Fruit fly (Drosophila melanogaster): ENCODE measurements around the gene NTPase.

Gene NTPase

dm6 chr2L:2855773-2856615, 29.7 kb downstream of the NTPase start, which contains the start of the genes CG3104 and RpS21 (continued):
- TF ChIP-seq CG14710 (tag; optimal IDR thresholded peaks at IDR 0.05) = peak; percentile 91
- TF ChIP-seq Nf-YB (GFP tag; optimal IDR thresholded peaks at IDR 0.05) = peak; percentile 65
- TF ChIP-seq CTCF (GFP tag; optimal IDR thresholded peaks at IDR 0.05) = peak; percentile 98
- peak; percentile 94 for TF ChIP-seq CG34422 (GFP tag; IDR thresholded peaks at IDR 0.05)
- peak; percentile 82 for TF ChIP-seq fu2 (GFP tag; optimal IDR thresholded peaks at IDR 0.05)
- peak; percentile 95 for TF ChIP-seq otp (GFP tag; IDR thresholded peaks at IDR 0.05)
- peak; percentile 60 for TF ChIP-seq CG8924 (tag; optimal IDR thresholded peaks at IDR 0.05)
- peak; percentile 72 for TF ChIP-seq CG15269 (tag; optimal IDR thresholded peaks at IDR 0.05)
- TF ChIP-seq YL-1 (GFP tag; optimal IDR thresholded peaks at IDR 0.05) = peak; percentile 99
- TF ChIP-seq tap (tag; optimal IDR thresholded peaks at IDR 0.05) = peak; percentile 11
- TF ChIP-seq CG2889 (GFP tag; IDR thresholded peaks at IDR 0.05) = peak; percentile 77
- peak; percentile 63 for TF ChIP-seq tup (GFP tag; optimal IDR thresholded peaks at IDR 0.05)
- TF ChIP-seq CG13296 (GFP tag; optimal IDR thresholded peaks at IDR 0.05) = peak; percentile 84
- no peak for TF ChIP-seq Neu2 (GFP tag; optimal IDR thresholded peaks at IDR 0.05; ENCODE audit: borderline replicate concordance)
- peak; percentile 96 for TF ChIP-seq CG33213 (GFP tag; optimal IDR thresholded peaks at IDR 0.05)
- TF ChIP-seq E2f1 (GFP tag; IDR thresholded peaks at IDR 0.05) = peak; percentile 82
- TF ChIP-seq dmrt99B (tag; optimal IDR thresholded peaks at IDR 0.05) = peak; percentile 72
- TF ChIP-seq bcd (GFP tag; optimal IDR thresholded peaks at IDR 0.05) = peak; percentile 93
- peak; percentile 88 for TF ChIP-seq emc (GFP tag; optimal IDR thresholded peaks at IDR 0.05)
- peak; percentile 55 for TF ChIP-seq CG8388 (GFP tag; optimal IDR thresholded peaks at IDR 0.05)
- TF ChIP-seq CG12219 (GFP tag; optimal IDR thresholded peaks at IDR 0.05) = peak; percentile 61
- peak; percentile 92 for TF ChIP-seq ase (GFP tag; IDR thresholded peaks at IDR 0.05)
- TF ChIP-seq dati (GFP tag; IDR thresholded peaks at IDR 0.05) = peak; percentile 75
- TF ChIP-seq Xbp1 (GFP tag; optimal IDR thresholded peaks at IDR 0.05) = peak; percentile 92
- TF ChIP-seq HmgD (GFP tag; optimal IDR thresholded peaks at IDR 0.05) = peak; percentile 61
- peak; percentile 85 for TF ChIP-seq CG10274 (GFP tag; optimal IDR thresholded peaks at IDR 0.05)
- TF ChIP-seq C15 (GFP tag; IDR thresholded peaks at IDR 0.05) = peak; percentile 82; the same call in 2 of the 3 replicates
- peak; percentile 83 for TF ChIP-seq CG3281 (GFP tag; optimal IDR thresholded peaks at IDR 0.05)
- TF ChIP-seq eve (GFP tag; optimal IDR thresholded peaks at IDR 0.05) = peak in 1 of 2 experiments; percentile 77
- peak; percentile 72 for TF ChIP-seq klu (GFP tag; IDR thresholded peaks at IDR 0.05)
- peak; percentile 80 for TF ChIP-seq CG12071 (GFP tag; optimal IDR thresholded peaks at IDR 0.05)
- TF ChIP-seq ttk (GFP tag; IDR thresholded peaks at IDR 0.05) = peak; percentile 85
- peak; percentile 67 for TF ChIP-seq CG6813 (GFP tag; optimal IDR thresholded peaks at IDR 0.05)
- TF ChIP-seq CG9797 (GFP tag; optimal IDR thresholded peaks at IDR 0.05) = peak; percentile 95
- TF ChIP-seq CG6689 (GFP tag; IDR thresholded peaks at IDR 0.05) = peak; percentile 62
- TF ChIP-seq mld (GFP tag; IDR thresholded peaks at IDR 0.05; ENCODE audit: partially characterized antibody) = no peak
- no peak for TF ChIP-seq nerfin-2 (GFP tag; IDR thresholded peaks at IDR 0.05; ENCODE audit: partially characterized antibody)
- TF ChIP-seq jigr1 (GFP tag; IDR thresholded peaks at IDR 0.05) = no peak
- peak; percentile 88 for TF ChIP-seq Antp (GFP tag; optimal IDR thresholded peaks at IDR 0.05)
- peak; percentile 29 for TF ChIP-seq en (GFP tag; optimal IDR thresholded peaks at IDR 0.05)
- peak; percentile 91 for TF ChIP-seq onecut (GFP tag; IDR thresholded peaks at IDR 0.05)
- TF ChIP-seq gcm2 (GFP tag; optimal IDR thresholded peaks at IDR 0.05) = peak; percentile 76
- TF ChIP-seq fd96Cb (tag; optimal IDR thresholded peaks at IDR 0.05) = peak; percentile 60
- TF ChIP-seq CG6854 (GFP tag; optimal IDR thresholded peaks at IDR 0.05) = peak; percentile 72
- TF ChIP-seq CG11247 (GFP tag; IDR thresholded peaks at IDR 0.05) = peak; percentile 95
- TF ChIP-seq az2 (GFP tag; optimal IDR thresholded peaks at IDR 0.05) = peak; percentile 75
- TF ChIP-seq crc (GFP tag; optimal IDR thresholded peaks at IDR 0.05) = peak; percentile 75
- TF ChIP-seq gcm (GFP tag; optimal IDR thresholded peaks at IDR 0.05) = peak; percentile 4
- TF ChIP-seq CG1529 (GFP tag; optimal IDR thresholded peaks at IDR 0.05) = peak; percentile 74
- peak; percentile 28 for TF ChIP-seq btn (GFP tag; optimal IDR thresholded peaks at IDR 0.05)

Measured in whole organism, embryonic.